Worm (Caenorhabditis elegans): ENCODE measurements around the gene T19D12.1.

Gene T19D12.1

ce11 chrII:6706552-6707091 lies 39.9 kb downstream of the T19D12.1 start:
- TF ChIP-seq lin-15B (tag; optimal IDR thresholded peaks at IDR 0.05) (no peak), egl-27 (tag; optimal IDR thresholded peaks at IDR 0.05) (no peak), elt-3 (tag; optimal IDR thresholded peaks at IDR 0.05) (no peak), fkh-10 (GFP tag; optimal IDR thresholded peaks at IDR 0.05) (peak; percentile 44), ZK546.5 (tag; optimal IDR thresholded peaks at IDR 0.05) (no peak), mdl-1 (tag; optimal IDR thresholded peaks at IDR 0.05) (no peak), eor-1 (tag; optimal IDR thresholded peaks at IDR 0.05) (no peak), nfya-1 (tag; optimal IDR thresholded peaks at IDR 0.05; ENCODE audit: insufficient read depth) (no peak)

DNA sequence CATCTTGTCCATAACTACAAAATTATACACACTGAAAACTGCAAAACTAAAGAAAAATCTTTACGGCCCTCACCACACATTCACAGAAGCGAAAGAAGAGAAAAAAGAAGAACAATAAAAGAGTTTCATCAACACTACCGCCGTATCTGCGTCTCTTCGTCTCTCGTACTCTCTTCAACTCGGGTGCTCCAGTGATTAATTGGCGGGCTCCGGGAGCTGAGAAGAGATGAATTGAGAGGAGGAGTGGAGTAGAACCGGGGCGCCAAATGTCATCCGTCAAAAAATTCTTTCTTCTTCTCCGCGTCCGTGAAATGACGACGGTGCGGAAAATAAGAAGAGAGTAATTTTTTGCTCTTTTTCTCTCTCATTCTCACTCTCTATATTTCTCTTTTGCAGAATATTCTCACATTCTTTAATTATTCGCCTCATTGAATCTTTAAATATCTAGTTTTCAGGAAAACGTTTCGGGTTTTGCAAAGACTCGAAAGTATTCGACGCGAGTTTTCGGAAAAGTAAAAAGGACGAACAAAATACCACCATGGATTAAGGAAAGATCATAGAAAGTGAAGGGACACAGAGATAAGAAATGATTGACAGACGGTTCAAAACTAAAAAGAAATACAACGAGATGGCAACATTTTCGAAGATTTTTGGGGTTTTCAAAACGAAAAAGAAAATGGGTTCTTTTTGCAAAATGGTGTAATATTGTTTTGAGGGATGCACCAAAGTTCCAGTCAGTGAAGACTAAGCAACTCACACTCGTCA lies 41.0 kb downstream of the T19D12.1 start:
- TF ChIP-seq nhr-23 (tag; optimal IDR thresholded peaks at IDR 0.05): no peak
- no peak for TF ChIP-seq ztf-11 (tag; optimal IDR thresholded peaks at IDR 0.05)
- no peak for TF ChIP-seq nhr-11 (tag; optimal IDR thresholded peaks at IDR 0.05)
- peak; percentile 52 for TF ChIP-seq nfya-1 (tag; optimal IDR thresholded peaks at IDR 0.05; ENCODE audit: insufficient read depth)
- no peak for TF ChIP-seq aly-2 (tag; optimal IDR thresholded peaks at IDR 0.05)
- TF ChIP-seq zag-1 (tag; optimal IDR thresholded peaks at IDR 0.05): no peak
- TF ChIP-seq R02D3.7 (tag; optimal IDR thresholded peaks at IDR 0.05): no peak
- no peak for TF ChIP-seq nhr-77 (tag; optimal IDR thresholded peaks at IDR 0.05)
- peak; percentile 96 for TF ChIP-seq lin-39 (tag; optimal IDR thresholded peaks at IDR 0.05)
- TF ChIP-seq ZK546.5 (tag; optimal IDR thresholded peaks at IDR 0.05): no peak
- TF ChIP-seq daf-12 (tag; optimal IDR thresholded peaks at IDR 0.05): no peak
- peak; percentile 0 for TF ChIP-seq elt-1 (tag; optimal IDR thresholded peaks at IDR 0.05)
- no peak for TF ChIP-seq ceh-82 (tag; optimal IDR thresholded peaks at IDR 0.05)
- TF ChIP-seq ceh-16 (tag; optimal IDR thresholded peaks at IDR 0.05): no peak
- no peak for TF ChIP-seq sea-2 (GFP tag; optimal IDR thresholded peaks at IDR 0.05)
- TF ChIP-seq unc-62 (GFP tag; optimal IDR thresholded peaks at IDR 0.05): peak; percentile 27
- no peak for TF ChIP-seq unc-39 (tag; optimal IDR thresholded peaks at IDR 0.05)
- TF ChIP-seq lsy-12 (tag; optimal IDR thresholded peaks at IDR 0.05): no peak
- no peak for TF ChIP-seq ceh-28 (tag; optimal IDR thresholded peaks at IDR 0.05)
- TF ChIP-seq egl-27 (tag; optimal IDR thresholded peaks at IDR 0.05): no peak
- no peak for TF ChIP-seq eor-1 (tag; optimal IDR thresholded peaks at IDR 0.05)
- no peak for TF ChIP-seq mml-1 (tag; optimal IDR thresholded peaks at IDR 0.05)
- no peak for TF ChIP-seq nhr-43 (tag; optimal IDR thresholded peaks at IDR 0.05; ENCODE audit: poor library complexity, severe bottlenecking)

- TF ChIP-seq unc-39 (tag; optimal IDR thresholded peaks at IDR 0.05): no peak
- TF ChIP-seq daf-12 (tag; optimal IDR thresholded peaks at IDR 0.05): no peak
- peak; percentile 65 for TF ChIP-seq lin-39 (tag; optimal IDR thresholded peaks at IDR 0.05)
- peak; percentile 21 for TF ChIP-seq lin-15B (tag; optimal IDR thresholded peaks at IDR 0.05)
- peak; percentile 37 for TF ChIP-seq hmg-11 (tag; optimal IDR thresholded peaks at IDR 0.05)
- TF ChIP-seq nfya-1 (tag; optimal IDR thresholded peaks at IDR 0.05; ENCODE audit: insufficient read depth): peak; percentile 78
- peak; percentile 18 for TF ChIP-seq egl-5 (tag; optimal IDR thresholded peaks at IDR 0.05)
- peak; percentile 15 for TF ChIP-seq unc-62 (GFP tag; optimal IDR thresholded peaks at IDR 0.05)
Measured at ce11 chrII:6708980-6709379, 42.3 kb downstream of the T19D12.1 start.

ce11 chrII:6709680-6710079 lies 43.0 kb downstream of the T19D12.1 start:
- TF ChIP-seq R02D3.7 (tag; optimal IDR thresholded peaks at IDR 0.05) (no peak), elt-2 (tag; optimal IDR thresholded peaks at IDR 0.05) (no peak), nhr-25 (tag; optimal IDR thresholded peaks at IDR 0.05) (no peak), zag-1 (tag; optimal IDR thresholded peaks at IDR 0.05) (no peak), nhr-23 (tag; optimal IDR thresholded peaks at IDR 0.05) (peak; percentile 3), fkh-10 (GFP tag; optimal IDR thresholded peaks at IDR 0.05) (peak; percentile 86), unc-62 (GFP tag; optimal IDR thresholded peaks at IDR 0.05) (no peak), nhr-77 (tag; optimal IDR thresholded peaks at IDR 0.05) (no peak), aly-2 (tag; optimal IDR thresholded peaks at IDR 0.05) (no peak), lsy-12 (tag; optimal IDR thresholded peaks at IDR 0.05) (no peak), pha-4 (tag; optimal IDR thresholded peaks at IDR 0.05) (no peak), nhr-43 (tag; optimal IDR thresholded peaks at IDR 0.05; ENCODE audit: poor library complexity, severe bottlenecking) (peak; percentile 26), ama-1 (optimal IDR thresholded peaks at IDR 0.05) (peak; percentile 74), nhr-28 (tag; optimal IDR thresholded peaks at IDR 0.05) (no peak), ztf-11 (tag; optimal IDR thresholded peaks at IDR 0.05) (no peak), ceh-16 (tag; optimal IDR thresholded peaks at IDR 0.05) (no peak), fos-1 (tag; optimal IDR thresholded peaks at IDR 0.05) (no peak), nhr-67 (tag; optimal IDR thresholded peaks at IDR 0.05) (no peak), ceh-9 (tag; optimal IDR thresholded peaks at IDR 0.05) (no peak)
